Worm (Caenorhabditis elegans): ENCODE measurements around the gene F54B8.4.

- TF ChIP-seq unc-39 (tag; optimal IDR thresholded peaks at IDR 0.05) (no peak), C34F6.9 (tag; optimal IDR thresholded peaks at IDR 0.05) (no peak), blmp-1 (tag; optimal IDR thresholded peaks at IDR 0.05; ENCODE audit: insufficient read depth) (no peak), unc-62 (GFP tag; optimal IDR thresholded peaks at IDR 0.05) (no peak), skn-1 (tag; optimal IDR thresholded peaks at IDR 0.05) (no peak), ZK546.5 (tag; optimal IDR thresholded peaks at IDR 0.05) (no peak), lsy-2 (tag; optimal IDR thresholded peaks at IDR 0.05) (no peak), lin-39 (tag; optimal IDR thresholded peaks at IDR 0.05) (no peak), nhr-11 (tag; optimal IDR thresholded peaks at IDR 0.05) (no peak), nhr-237 (tag; optimal IDR thresholded peaks at IDR 0.05) (no peak)
Observed at ce11 chrV:15833622-15834021, 17.4 kb downstream of the F54B8.4 start, which contains the start of gene srbc-54.
